Worm (Caenorhabditis elegans) whole organism, mixed stage, embryonic: Measurements from ENCODE around the gene srbc-51.
"Not testable (repeated sequence)": the region's sequence is repeated elsewhere in the genome, so short reads cannot be mapped to it uniquely, and the experiment has no call there.

Experiments used
- blmp-1 ChIP-seq: fragments of 150-350 bp; optimal IDR thresholded peaks from 2 replicates; lab custom pipeline; 2014; ENCODE audit warnings: missing biosample characterization, missing genetic modification characterization
- elt-1 ChIP-seq: sonication (generic microtip); optimal IDR thresholded peaks from 2 replicates; lab custom pipeline; 2017; ENCODE audit warnings: missing genetic modification characterization, mild to moderate bottlenecking, missing compliant biosample characterization, antibody characterized with exemption, moderate library complexity, borderline replicate concordance; ENCODE audit not compliant: insufficient read depth
- nhr-237 ChIP-seq: fragments of 150-350 bp; optimal IDR thresholded peaks from 2 replicates; lab custom pipeline; 2014; ENCODE audit warnings: missing biosample characterization, missing genetic modification characterization
- nhr-76 ChIP-seq: sonication (generic microtip); optimal IDR thresholded peaks from 2 replicates; lab custom pipeline; 2017; ENCODE audit warnings: missing biosample characterization, missing genetic modification characterization
- snpc-4 ChIP-seq: fragments of 150-350 bp; optimal IDR thresholded peaks from 2 replicates; lab custom pipeline; 2014; ENCODE audit warnings: missing biosample characterization, missing genetic modification characterization
- unc-62 ChIP-seq: fragments of 150-350 bp; optimal IDR thresholded peaks from 2 replicates; lab custom pipeline; 2014; ENCODE audit warnings: missing biosample characterization, missing genetic modification reagents, missing genetic modification characterization
- ztf-11 ChIP-seq: fragments of 150-350 bp; optimal IDR thresholded peaks from 2 replicates; lab custom pipeline; 2014; ENCODE audit warnings: missing biosample characterization, missing genetic modification characterization

DNA sequence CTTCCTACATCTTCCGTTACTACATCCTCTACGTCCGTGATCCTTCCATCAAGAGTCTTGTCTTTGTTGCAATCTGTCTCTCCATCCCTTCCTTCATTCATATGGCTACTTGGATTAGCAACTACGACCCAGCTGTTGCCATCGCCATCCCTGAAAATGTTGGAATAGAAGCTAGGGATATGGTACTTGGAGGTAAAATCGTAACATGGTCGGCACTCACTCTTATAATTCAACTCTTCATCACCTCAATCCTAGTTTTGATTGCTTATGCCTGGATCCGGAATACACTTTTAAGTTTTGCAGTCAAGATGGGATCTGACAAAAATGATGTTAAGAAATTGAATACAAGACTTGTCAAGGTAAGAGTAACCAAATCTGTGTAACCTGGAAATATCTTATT, 22.5 kb upstream of the srbc-51 start, which contains the start of gene T26E4.18:
- not testable (repeated sequence) for TF ChIP-seq ztf-11 (tag; lab: Kevin White, UChicago); nhr-237 (tag; lab: Kevin White, UChicago); nhr-76 (tag; lab: Kevin White, UChicago); unc-62 (GFP tag; lab: Kevin White, UChicago); elt-1 (tag; lab: Kevin White, UChicago); snpc-4 (tag; lab: Kevin White, UChicago); blmp-1 (tag; lab: Kevin White, UChicago)
